Fruit fly (Drosophila melanogaster) whole organism, embryonic: ENCODE results near the gene CG12347.

ENCODE experiments used
- Bgb ChIP-seq: fragments of 200-800 bp; sonication (Bioruptor generic); IDR thresholded peaks from 2 replicates; pipeline ENCODE4 v1.3.6; 2022; ENCODE audit warnings: missing biosample characterization, missing genetic modification characterization; ENCODE audit not compliant: partially characterized antibody
- Bteb2 ChIP-seq: fragments of 200-800 bp; sonication (Bioruptor generic); optimal IDR thresholded peaks from 2 replicates; lab custom pipeline; 2016; ENCODE audit warnings: missing biosample characterization, missing genetic modification characterization
- CG11398 ChIP-seq: fragments of 200-800 bp; sonication (Bioruptor generic); optimal IDR thresholded peaks from 2 replicates; lab custom pipeline; 2016; ENCODE audit warnings: missing biosample characterization, missing genetic modification characterization
- CG12104 ChIP-seq: fragments of 200-800 bp; sonication (Bioruptor generic); optimal IDR thresholded peaks from 3 replicates; lab custom pipeline; 2016; ENCODE audit warnings: missing biosample characterization, missing genetic modification characterization
- CG1233 ChIP-seq: fragments of 200-800 bp; sonication (Bioruptor generic); optimal IDR thresholded peaks from 4 replicates; lab custom pipeline; 2018; ENCODE audit warnings: missing biosample characterization, mild to moderate bottlenecking, missing genetic modification characterization
- CG12391 ChIP-seq: fragments of 200-800 bp; sonication (Bioruptor generic); optimal IDR thresholded peaks from 3 replicates; lab custom pipeline; 2018; ENCODE audit warnings: missing biosample characterization, mild to moderate bottlenecking, missing genetic modification characterization, moderate library complexity
- CG12769 ChIP-seq: fragments of 200-800 bp; sonication (Bioruptor generic); optimal IDR thresholded peaks from 2 replicates; lab custom pipeline; 2019; ENCODE audit warnings: missing biosample characterization, mild to moderate bottlenecking, missing genetic modification characterization, moderate library complexity
- CG12942 ChIP-seq: fragments of 200-800 bp; sonication (Bioruptor generic); optimal IDR thresholded peaks from 3 replicates; lab custom pipeline; 2016; ENCODE audit warnings: missing biosample characterization, missing genetic modification characterization
- CG15073 ChIP-seq: fragments of 200-800 bp; sonication (Bioruptor generic); optimal IDR thresholded peaks from 2 replicates; lab custom pipeline; 2016; ENCODE audit warnings: missing biosample characterization, missing genetic modification characterization
- CG16779 ChIP-seq: fragments of 200-800 bp; sonication (Bioruptor generic); IDR thresholded peaks from 2 replicates; pipeline ENCODE4 v1.3.6; 2022; ENCODE audit warnings: missing biosample characterization, missing genetic modification characterization
- CG18764 ChIP-seq: fragments of 200-800 bp; sonication (Bioruptor generic); optimal IDR thresholded peaks from 3 replicates; lab custom pipeline; 2016; ENCODE audit warnings: missing biosample characterization, missing genetic modification characterization
- CG2199 ChIP-seq: fragments of 200-800 bp; sonication (Bioruptor generic); IDR thresholded peaks from 3 replicates; pipeline ENCODE4 v1.3.6; 2022; ENCODE audit warnings: missing biosample characterization, missing genetic modification characterization
- CG2875 ChIP-seq: fragments of 200-800 bp; sonication (Bioruptor generic); optimal IDR thresholded peaks from 2 replicates; lab custom pipeline; 2017; ENCODE audit warnings: missing biosample characterization, mild to moderate bottlenecking, missing genetic modification characterization, missing genetic modification reagents
- CG30403 ChIP-seq: fragments of 200-800 bp; sonication (Bioruptor generic); optimal IDR thresholded peaks from 3 replicates; lab custom pipeline; 2016; ENCODE audit warnings: missing biosample characterization, missing genetic modification characterization
- CG31224 ChIP-seq: fragments of 200-800 bp; sonication (Bioruptor generic); IDR thresholded peaks from 2 replicates; pipeline ENCODE4 v1.3.6; 2022; ENCODE audit warnings: missing biosample characterization, missing genetic modification characterization
- CG3163 ChIP-seq: fragments of 200-800 bp; sonication (Bioruptor generic); optimal IDR thresholded peaks from 3 replicates; lab custom pipeline; 2016; ENCODE audit warnings: missing biosample characterization, missing genetic modification characterization
- CG32767 ChIP-seq: fragments of 200-800 bp; sonication (Bioruptor generic); IDR thresholded peaks from 2 replicates; pipeline ENCODE4 v1.3.6; 2022; ENCODE audit warnings: missing biosample characterization, missing genetic modification characterization
- CG34422 ChIP-seq: fragments of 200-800 bp; sonication (Bioruptor generic); IDR thresholded peaks from 3 replicates; pipeline ENCODE4 v1.3.6; 2022; ENCODE audit warnings: missing biosample characterization, missing genetic modification characterization
- CG3726 ChIP-seq: fragments of 200-800 bp; sonication (Bioruptor generic); IDR thresholded peaks from 3 replicates; pipeline ENCODE4, ENCODE4 v1.3.6; 2022; ENCODE audit warnings: missing biosample characterization, missing genetic modification characterization
- CG6254 ChIP-seq: fragments of 200-800 bp; sonication (Bioruptor generic); optimal IDR thresholded peaks from 3 replicates; lab custom pipeline; 2017; ENCODE audit warnings: mild to moderate bottlenecking, missing biosample characterization, missing genetic modification reagents, missing genetic modification characterization
- CG6683 ChIP-seq: fragments of 200-800 bp; sonication (Bioruptor generic); optimal IDR thresholded peaks from 2 replicates; lab custom pipeline; 2017; ENCODE audit warnings: missing biosample characterization, mild to moderate bottlenecking, missing genetic modification characterization, missing genetic modification reagents
- CG6689 ChIP-seq: fragments of 200-800 bp; sonication (Bioruptor generic); IDR thresholded peaks from 2 replicates; pipeline ENCODE4 v1.3.6; 2022; ENCODE audit warnings: missing biosample characterization, missing genetic modification characterization
- CG7839 ChIP-seq: fragments of 200-800 bp; sonication (Bioruptor generic); optimal IDR thresholded peaks from 3 replicates; lab custom pipeline; 2018; ENCODE audit warnings: missing biosample characterization, mild to moderate bottlenecking, missing genetic modification characterization, moderate library complexity
- CG8924 ChIP-seq: fragments of 200-800 bp; optimal IDR thresholded peaks from 3 replicates; lab custom pipeline; 2019; ENCODE audit warnings: missing biosample characterization, mild to moderate bottlenecking, missing genetic modification characterization, moderate library complexity
- CG9437 ChIP-seq: fragments of 200-800 bp; sonication (Bioruptor generic); optimal IDR thresholded peaks from 2 replicates; lab custom pipeline; 2018; ENCODE audit warnings: missing biosample characterization, mild to moderate bottlenecking, missing genetic modification characterization
- CTCF ChIP-seq: fragments of 200-800 bp; sonication (Bioruptor generic); optimal IDR thresholded peaks from 2 replicates; lab custom pipeline; 2017; ENCODE audit warnings: missing biosample characterization, mild to moderate bottlenecking, missing genetic modification characterization, moderate library complexity
- CrebB ChIP-seq: fragments of 200-800 bp; sonication (Bioruptor generic); optimal IDR thresholded peaks from 3 replicates; lab custom pipeline; 2018; ENCODE audit warnings: missing biosample characterization, mild to moderate bottlenecking, missing genetic modification characterization
- Deaf1 ChIP-seq: fragments of 200-800 bp; optimal IDR thresholded peaks from 3 replicates; lab custom pipeline; 2019; ENCODE audit warnings: missing biosample characterization, mild to moderate bottlenecking, missing genetic modification characterization, moderate library complexity
- Dp ChIP-seq: fragments of 200-800 bp; sonication (Bioruptor generic); optimal IDR thresholded peaks from 2 replicates; lab custom pipeline; 2018; ENCODE audit warnings: missing biosample characterization, mild to moderate bottlenecking, missing genetic modification characterization, moderate library complexity
- Eip74EF ChIP-seq, 2 experiments: fragments of 200-800 bp in 1 of 2; fragments of >200 bp in 1 of 2; sonication (Bioruptor generic) in 1 of 2; optimal IDR thresholded peaks; 2 replicates each; lab custom pipeline; 2017 to 2019; ENCODE audit warnings: missing biosample characterization in 2 of 2, missing genetic modification characterization in 2 of 2, mild to moderate bottlenecking in 1 of 2, moderate library complexity in 1 of 2
- HHEX ChIP-seq: fragments of 200-800 bp; sonication (Bioruptor generic); optimal IDR thresholded peaks from 3 replicates; lab custom pipeline; 2017; ENCODE audit warnings: missing biosample characterization, mild to moderate bottlenecking, missing genetic modification characterization, missing genetic modification reagents
- Hr3 ChIP-seq: fragments of 200-800 bp; sonication (Bioruptor generic); optimal IDR thresholded peaks from 3 replicates; lab custom pipeline; 2016; ENCODE audit warnings: missing biosample characterization, missing genetic modification characterization
- Lpt ChIP-seq: fragments of >200 bp; optimal IDR thresholded peaks from 2 replicates; lab custom pipeline; 2018; ENCODE audit warnings: missing biosample characterization, missing genetic modification characterization
- Nf-YB ChIP-seq: fragments of 200-800 bp; sonication (Bioruptor generic); optimal IDR thresholded peaks from 3 replicates; lab custom pipeline; 2019; ENCODE audit warnings: missing biosample characterization, mild to moderate bottlenecking, missing genetic modification characterization, moderate library complexity
- PHDP ChIP-seq: fragments of 200-800 bp; sonication (Bioruptor generic); optimal IDR thresholded peaks from 3 replicates; lab custom pipeline; 2018; ENCODE audit warnings: missing biosample characterization, mild to moderate bottlenecking, missing genetic modification characterization, moderate library complexity
- YL-1 ChIP-seq: fragments of 200-800 bp; sonication (Bioruptor generic); optimal IDR thresholded peaks from 3 replicates; lab custom pipeline; 2017; ENCODE audit warnings: missing biosample characterization, mild to moderate bottlenecking, missing genetic modification characterization
- ac ChIP-seq: fragments of 200-800 bp; sonication (Bioruptor generic); optimal IDR thresholded peaks from 3 replicates; lab custom pipeline; 2017; ENCODE audit warnings: missing biosample characterization, mild to moderate bottlenecking, missing genetic modification characterization
- cas ChIP-seq: fragments of 200-800 bp; sonication (Bioruptor generic); IDR thresholded peaks from 2 replicates; pipeline ENCODE4 v1.3.6; 2022; ENCODE audit warnings: missing biosample characterization, missing genetic modification characterization
- chinmo ChIP-seq: fragments of 200-800 bp; sonication (Bioruptor generic); IDR thresholded peaks from 4 replicates; pipeline ENCODE4 v1.3.6; 2022; ENCODE audit warnings: missing biosample characterization, missing genetic modification characterization; ENCODE audit not compliant: partially characterized antibody
- chm ChIP-seq: fragments of 200-800 bp; sonication (Bioruptor generic); IDR thresholded peaks from 2 replicates; pipeline ENCODE4 v1.3.6; 2022; ENCODE audit warnings: missing biosample characterization, missing genetic modification characterization
- dan ChIP-seq: fragments of 200-800 bp; sonication (Bioruptor generic); IDR thresholded peaks from 2 replicates; pipeline ENCODE4 v1.3.6; 2022; ENCODE audit warnings: missing biosample characterization, missing genetic modification characterization
- dpn ChIP-seq, 2 experiments: fragments of 200-800 bp; sonication (Bioruptor generic); optimal IDR thresholded peaks; 3 replicates each; lab custom pipeline; 2016; ENCODE audit warnings: missing biosample characterization in 2 of 2, missing genetic modification characterization in 2 of 2
- jumu ChIP-seq: fragments of 200-800 bp; sonication (Bioruptor generic); optimal IDR thresholded peaks from 3 replicates; lab custom pipeline; 2016; ENCODE audit warnings: missing biosample characterization, missing genetic modification characterization
- kay ChIP-seq: fragments of 200-800 bp; sonication (Bioruptor generic); optimal IDR thresholded peaks from 2 replicates; lab custom pipeline; 2016; ENCODE audit warnings: missing biosample characterization, missing genetic modification characterization
- kni ChIP-seq: fragments of 200-800 bp; sonication (Bioruptor generic); optimal IDR thresholded peaks from 3 replicates; lab custom pipeline; 2017; ENCODE audit warnings: mild to moderate bottlenecking, missing biosample characterization, missing genetic modification reagents, missing genetic modification characterization
- oc ChIP-seq: fragments of 200-800 bp; sonication (Bioruptor generic); optimal IDR thresholded peaks from 2 replicates; lab custom pipeline; 2018; ENCODE audit warnings: missing biosample characterization, mild to moderate bottlenecking, missing genetic modification characterization, moderate library complexity
- pho ChIP-seq: fragments of 200-800 bp; sonication (Bioruptor generic); optimal IDR thresholded peaks from 2 replicates; lab custom pipeline; 2016; ENCODE audit warnings: missing biosample characterization, missing genetic modification characterization
- slou ChIP-seq: fragments of 200-800 bp; sonication (Bioruptor generic); optimal IDR thresholded peaks from 3 replicates; lab custom pipeline; 2016; ENCODE audit warnings: missing biosample characterization, missing genetic modification characterization
- z ChIP-seq: fragments of 200-800 bp; sonication (Bioruptor generic); IDR thresholded peaks from 3 replicates; pipeline ENCODE4 v1.3.6; 2022; ENCODE audit warnings: missing biosample characterization, missing genetic modification characterization

The CG12347 gene

dm6 chr3R:17919108-17919882, 13.1 kb downstream of the CG12347 start, which contains the start of gene cpo (continued):
- TF ChIP-seq CG31224 (GFP tag; lab: Robert Waterston, UW) (peak; percentile 76), Bteb2 (GFP tag; lab: Kevin White, UChicago) (peak; percentile 63), Dp (GFP tag; lab: Kevin White, UChicago) (peak; percentile 45), CG6683 (GFP tag; lab: Kevin White, UChicago) (peak; percentile 90), CG2199 (GFP tag; lab: Robert Waterston, UW) (peak; percentile 89; the same call in 2 of the 3 replicates), CG1233 (peak; percentile 95), kay (GFP tag; lab: Kevin White, UChicago) (no peak), z (peak; percentile 69; the same call in 2 of the 3 replicates), cas (peak; percentile 40; the same call in 1 of the 2 replicates), CG8924 (peak; percentile 53), PHDP (tag; lab: Kevin White, UChicago) (peak; percentile 92), CG3726 (GFP tag; lab: Robert Waterston, UW) (peak; percentile 78; the same call in 2 of the 3 replicates), Deaf1 (peak; percentile 34), YL-1 (GFP tag; lab: Kevin White, UChicago) (peak; percentile 80), CG6689 (GFP tag; lab: Robert Waterston, UW) (peak; percentile 80), CG6254 (GFP tag; lab: Kevin White, UChicago) (peak; percentile 80), ac (GFP tag; lab: Kevin White, UChicago) (peak; percentile 91), CG12104 (GFP tag; lab: Kevin White, UChicago) (peak; percentile 64), CG12942 (GFP tag; lab: Kevin White, UChicago) (peak; percentile 64), CG15073 (GFP tag; lab: Kevin White, UChicago) (no peak), Nf-YB (GFP tag; lab: Kevin White, UChicago) (peak; percentile 62), CTCF (GFP tag; lab: Kevin White, UChicago) (peak; percentile 93), CG3163 (GFP tag; lab: Kevin White, UChicago) (peak; percentile 71), CG32767 (peak; percentile 67), HHEX (GFP tag; lab: Kevin White, UChicago) (peak; percentile 95), Bgb (GFP tag; lab: Robert Waterston, UW) (no peak), CG2875 (GFP tag; lab: Kevin White, UChicago) (peak; percentile 94), CG30403 (peak; percentile 59), CG9437 (peak; percentile 79), CG7839 (peak; percentile 87), chm (peak; percentile 96), Lpt (no peak), oc (tag; lab: Kevin White, UChicago) (peak; percentile 73), kni (GFP tag; lab: Kevin White, UChicago) (peak; percentile 60), chinmo (GFP tag; lab: Robert Waterston, UW) (no peak), CG16779 (0 out of 2 replicates have a peak, but pooled peaks have one; percentile 36), Eip74EF (GFP tag; optimal IDR thresholded peaks at IDR 0.05; lab: Kevin White, UChicago) (no peak), CG18764 (peak; percentile 76), dpn (GFP tag; optimal IDR thresholded peaks at IDR 0.05; lab: Kevin White, UChicago) (peak; percentile 55 to 67), pho (peak; percentile 79), Hr3 (GFP tag; lab: Kevin White, UChicago) (peak; percentile 69), CG34422 (GFP tag; lab: Robert Waterston, UW) (peak; percentile 84), CG11398 (peak; percentile 88), CG12391 (peak; percentile 84), CrebB (tag; lab: Kevin White, UChicago) (peak; percentile 89), jumu (peak; percentile 35), slou (GFP tag; lab: Kevin White, UChicago) (peak; percentile 62), dan (GFP tag; lab: Robert Waterston, UW) (no peak), CG12769 (tag; lab: Kevin White, UChicago) (peak; percentile 64)
